Worm (Caenorhabditis elegans): ENCODE results near the gene C31E10.5.
A peak's percentile ranks its signal among the peaks of the same experiment; 100 is the strongest.

C31E10.5 gene

DNA sequence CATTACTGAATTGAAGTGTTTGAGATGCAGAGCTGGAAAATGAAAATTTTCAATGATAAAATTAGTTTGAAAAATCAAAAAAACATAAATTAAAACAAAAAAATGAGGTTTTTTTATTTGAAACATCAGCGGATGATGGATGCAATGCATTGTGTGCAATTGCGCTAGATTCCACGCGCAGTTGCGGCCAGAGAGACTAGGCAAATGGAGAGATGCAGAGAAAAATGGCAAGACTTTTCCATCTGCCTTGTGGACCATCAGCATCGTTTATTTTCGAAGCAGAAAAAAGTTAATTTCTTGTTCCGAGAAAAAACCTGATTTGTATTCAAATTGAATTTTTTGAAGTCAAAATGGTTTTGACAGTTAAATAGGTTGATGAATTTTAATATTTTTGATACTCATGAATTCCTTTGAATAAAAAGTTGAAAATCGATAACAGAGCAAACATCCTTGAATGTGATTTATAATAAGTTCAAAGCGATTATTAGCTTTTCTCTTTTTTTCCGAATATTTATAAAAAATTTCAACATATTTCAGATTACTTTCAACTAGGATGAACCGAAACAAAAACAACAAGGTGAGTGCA, at the start of gene C31E10.5, which contains the start of gene C31E10.6:
Gene C31E10.5, minus strand, starts transcription at position 32 of the 586 bp plus-strand sequence.
Gene C31E10.6, plus strand, starts transcription at position 536 of the 586 bp plus-strand sequence.
- TF ChIP-seq hmg-11 (tag; optimal IDR thresholded peaks at IDR 0.05) (peak; percentile 79), ZK546.5 (tag; optimal IDR thresholded peaks at IDR 0.05) (no peak), pqm-1 (tag; optimal IDR thresholded peaks at IDR 0.05) (no peak), tbx-2 (tag; optimal IDR thresholded peaks at IDR 0.05) (no peak), nhr-237 (tag; optimal IDR thresholded peaks at IDR 0.05) (no peak), unc-39 (tag; optimal IDR thresholded peaks at IDR 0.05) (no peak), lin-39 (tag; optimal IDR thresholded peaks at IDR 0.05) (peak; percentile 22), daf-12 (tag; optimal IDR thresholded peaks at IDR 0.05) (no peak), pha-4 (tag; optimal IDR thresholded peaks at IDR 0.05) (peak; percentile 66), nhr-25 (tag; optimal IDR thresholded peaks at IDR 0.05) (peak; percentile 31), nhr-28 (tag; optimal IDR thresholded peaks at IDR 0.05) (no peak), ama-1 (optimal IDR thresholded peaks at IDR 0.05) (no peak), R02D3.7 (tag; optimal IDR thresholded peaks at IDR 0.05) (no peak), ztf-11 (tag; optimal IDR thresholded peaks at IDR 0.05) (no peak), snpc-4 (tag; optimal IDR thresholded peaks at IDR 0.05) (peak; percentile 10), ceh-82 (tag; optimal IDR thresholded peaks at IDR 0.05) (no peak), ceh-9 (tag; optimal IDR thresholded peaks at IDR 0.05) (no peak), egl-27 (tag; optimal IDR thresholded peaks at IDR 0.05) (no peak), fkh-2 (tag; optimal IDR thresholded peaks at IDR 0.05) (no peak), nhr-12 (tag; optimal IDR thresholded peaks at IDR 0.05) (no peak), nhr-23 (tag; optimal IDR thresholded peaks at IDR 0.05) (peak; percentile 9), elt-1 (tag; optimal IDR thresholded peaks at IDR 0.05) (no peak), zag-1 (tag; optimal IDR thresholded peaks at IDR 0.05) (no peak), elt-2 (tag; optimal IDR thresholded peaks at IDR 0.05) (peak; percentile 11), nhr-76 (tag; optimal IDR thresholded peaks at IDR 0.05) (no peak), jun-1 (tag; optimal IDR thresholded peaks at IDR 0.05) (no peak), elt-3 (tag; optimal IDR thresholded peaks at IDR 0.05) (no peak), lin-15B (tag; optimal IDR thresholded peaks at IDR 0.05) (peak; percentile 24)

DNA sequence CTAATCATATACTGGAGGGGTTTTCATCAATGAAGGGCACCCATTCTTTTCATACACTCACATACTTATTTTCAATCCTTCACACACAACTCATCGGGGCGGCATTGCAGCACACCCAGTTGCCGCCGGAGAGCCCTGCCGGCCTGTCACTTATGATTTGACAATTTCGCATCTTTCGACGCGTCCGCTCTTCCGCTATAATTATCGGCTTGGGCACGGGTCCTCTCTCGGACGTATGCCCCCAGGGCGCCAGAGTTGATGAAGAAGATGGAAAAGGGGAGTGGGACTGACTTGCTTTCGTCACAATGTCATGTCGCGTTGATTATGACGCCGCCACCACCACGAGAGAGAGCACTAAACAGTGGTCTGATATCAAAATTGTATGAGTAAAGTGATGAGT, 48.7 kb upstream of the C31E10.5 start:
- TF ChIP-seq ZK546.5 (tag; optimal IDR thresholded peaks at IDR 0.05): no peak
- TF ChIP-seq lin-39 (tag; optimal IDR thresholded peaks at IDR 0.05): peak; percentile 7

DNA sequence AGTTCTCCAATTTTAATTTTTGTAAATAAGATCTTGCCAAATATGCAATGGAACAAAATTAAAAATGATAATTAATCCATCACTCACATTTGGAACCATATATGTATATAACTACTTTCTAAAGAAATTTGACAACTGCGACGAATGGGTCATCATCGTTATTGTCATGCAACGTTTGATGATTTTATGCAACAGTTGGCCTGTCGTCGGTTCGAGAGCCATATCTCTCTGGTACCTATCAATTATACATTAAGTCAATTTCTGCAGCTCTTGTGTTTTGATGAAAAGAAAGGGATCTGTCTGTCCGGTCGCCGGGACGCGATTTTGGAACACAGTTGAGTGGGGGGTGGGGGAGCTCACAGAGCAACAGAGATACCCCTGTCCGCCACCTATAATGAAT, 43.7 kb upstream of the C31E10.5 start:
- TF ChIP-seq lin-15B (tag; optimal IDR thresholded peaks at IDR 0.05) (no peak), mml-1 (tag; optimal IDR thresholded peaks at IDR 0.05) (no peak), daf-12 (tag; optimal IDR thresholded peaks at IDR 0.05) (no peak), skn-1 (tag; optimal IDR thresholded peaks at IDR 0.05) (no peak), ceh-9 (tag; optimal IDR thresholded peaks at IDR 0.05) (no peak), hmg-11 (tag; optimal IDR thresholded peaks at IDR 0.05) (no peak), nhr-67 (tag; optimal IDR thresholded peaks at IDR 0.05) (no peak), aly-2 (tag; optimal IDR thresholded peaks at IDR 0.05) (no peak), pha-4 (tag; optimal IDR thresholded peaks at IDR 0.05) (no peak), ceh-82 (tag; optimal IDR thresholded peaks at IDR 0.05) (no peak), pqm-1 (tag; optimal IDR thresholded peaks at IDR 0.05) (no peak), nhr-12 (tag; optimal IDR thresholded peaks at IDR 0.05) (no peak), unc-39 (tag; optimal IDR thresholded peaks at IDR 0.05) (no peak), R02D3.7 (tag; optimal IDR thresholded peaks at IDR 0.05) (no peak), ama-1 (optimal IDR thresholded peaks at IDR 0.05) (no peak), eor-1 (tag; optimal IDR thresholded peaks at IDR 0.05) (no peak), ztf-4 (tag; optimal IDR thresholded peaks at IDR 0.05) (no peak)

- no peak for TF ChIP-seq elt-1 (tag; optimal IDR thresholded peaks at IDR 0.05)
- no peak for TF ChIP-seq nhr-237 (tag; optimal IDR thresholded peaks at IDR 0.05)
- peak; percentile 38 for TF ChIP-seq pha-4 (tag; optimal IDR thresholded peaks at IDR 0.05)
Observed at ce11 chrX:14033494-14033893, 37.9 kb upstream of the C31E10.5 start, which contains the start of gene arrd-25. TSS of gene arrd-25 (plus strand) at chrX:14033794.

ce11 chrX:14030524-14030923, 34.9 kb upstream of the C31E10.5 start:
- TF ChIP-seq pqm-1 (tag; optimal IDR thresholded peaks at IDR 0.05) (peak; percentile 55), ceh-28 (tag; optimal IDR thresholded peaks at IDR 0.05) (no peak), eor-1 (tag; optimal IDR thresholded peaks at IDR 0.05) (no peak), elt-2 (tag; optimal IDR thresholded peaks at IDR 0.05) (peak; percentile 39), nhr-67 (tag; optimal IDR thresholded peaks at IDR 0.05) (no peak), pha-4 (tag; optimal IDR thresholded peaks at IDR 0.05) (peak; percentile 29), ceh-16 (tag; optimal IDR thresholded peaks at IDR 0.05) (no peak), nhr-28 (tag; optimal IDR thresholded peaks at IDR 0.05) (no peak)

Data from whole organism, L3 larva.